Worm (Caenorhabditis elegans) whole organism, L2 larva: ENCODE data around the gene str-148.
A peak's percentile ranks its signal among the peaks of the same experiment; 100 is the strongest.
"Not testable (repeated sequence)": the region's sequence is repeated elsewhere in the genome, so short reads cannot be mapped to it uniquely, and the experiment has no call there.

Experiments used
- R02D3.7 ChIP-seq: fragments of 150-350 bp; optimal IDR thresholded peaks from 2 replicates; lab custom pipeline; 2014; ENCODE audit warnings: missing biosample characterization, missing genetic modification characterization
- Y55F3AM.14 ChIP-seq: fragments of 200-800 bp; sonication (Bioruptor generic); optimal IDR thresholded peaks from 2 replicates; lab custom pipeline; 2018; ENCODE audit warnings: mild to moderate bottlenecking, missing genetic modification characterization, missing compliant biosample characterization
- ZK546.5 ChIP-seq: sonication (generic microtip); optimal IDR thresholded peaks from 2 replicates; lab custom pipeline; 2017; ENCODE audit warnings: missing biosample characterization, missing genetic modification characterization
- alr-1 ChIP-seq: fragments of 150-350 bp; optimal IDR thresholded peaks from 2 replicates; lab custom pipeline; 2014; ENCODE audit warnings: missing biosample characterization, missing genetic modification characterization
- ama-1 ChIP-seq: fragments of 150-350 bp; optimal IDR thresholded peaks from 2 replicates; lab custom pipeline; 2018; ENCODE audit warnings: inconsistent platforms
- blmp-1 ChIP-seq: sonication (generic microtip); optimal IDR thresholded peaks from 2 replicates; lab custom pipeline; 2017; ENCODE audit warnings: missing genetic modification characterization, mild to moderate bottlenecking, missing compliant biosample characterization, antibody characterized with exemption, moderate library complexity; ENCODE audit not compliant: insufficient read depth
- ceh-16 ChIP-seq: fragments of 150-350 bp; optimal IDR thresholded peaks from 2 replicates; lab custom pipeline; 2014; ENCODE audit warnings: missing biosample characterization, missing genetic modification characterization
- ceh-82 ChIP-seq: fragments of 150-350 bp; optimal IDR thresholded peaks from 2 replicates; lab custom pipeline; 2014; ENCODE audit warnings: missing biosample characterization, missing genetic modification characterization
- dmd-4 ChIP-seq: sonication (generic microtip); optimal IDR thresholded peaks from 2 replicates; lab custom pipeline; 2017; ENCODE audit warnings: missing biosample characterization, missing genetic modification characterization
- elt-3 ChIP-seq: sonication (generic microtip); optimal IDR thresholded peaks from 2 replicates; lab custom pipeline; 2017; ENCODE audit warnings: missing biosample characterization, missing genetic modification characterization
- fos-1 ChIP-seq: fragments of 150-350 bp; optimal IDR thresholded peaks from 2 replicates; lab custom pipeline; 2014; ENCODE audit warnings: missing biosample characterization, missing genetic modification characterization
- gmeb-1 ChIP-seq: fragments of 150-350 bp; optimal IDR thresholded peaks from 2 replicates; lab custom pipeline; 2014; ENCODE audit warnings: missing biosample characterization, missing genetic modification characterization
- lin-11 ChIP-seq: fragments of 150-350 bp; sonication (generic microtip); optimal IDR thresholded peaks from 2 replicates; lab custom pipeline; 2014; ENCODE audit warnings: missing biosample characterization, missing genetic modification characterization, inconsistent platforms, mixed read lengths
- lin-13 ChIP-seq: fragments of 150-350 bp; optimal IDR thresholded peaks from 2 replicates; lab custom pipeline; 2014; ENCODE audit warnings: missing biosample characterization, missing genetic modification reagents, missing genetic modification characterization
- lsy-2 ChIP-seq, 2 experiments: fragments of 150-350 bp in 1 of 2; sonication (generic microtip) in 1 of 2; optimal IDR thresholded peaks; 2 replicates each; lab custom pipeline; 2014 to 2017; ENCODE audit warnings: missing biosample characterization in 2 of 2, missing genetic modification characterization in 2 of 2
- mab-5 ChIP-seq: fragments of 150-350 bp; optimal IDR thresholded peaks from 2 replicates; lab custom pipeline; 2014; ENCODE audit warnings: missing biosample characterization, missing genetic modification characterization
- mbf-1 ChIP-seq: sonication (generic microtip); optimal IDR thresholded peaks from 2 replicates; lab custom pipeline; 2017; ENCODE audit warnings: missing biosample characterization, missing genetic modification characterization
- nhr-11 ChIP-seq: fragments of 150-350 bp; optimal IDR thresholded peaks from 2 replicates; lab custom pipeline; 2014; ENCODE audit warnings: missing biosample characterization, missing genetic modification characterization
- nhr-12 ChIP-seq: fragments of 150-350 bp; optimal IDR thresholded peaks from 2 replicates; lab custom pipeline; 2014; ENCODE audit warnings: missing biosample characterization, missing genetic modification characterization
- nhr-129 ChIP-seq: fragments of 150-350 bp; optimal IDR thresholded peaks from 2 replicates; lab custom pipeline; 2014; ENCODE audit warnings: missing biosample characterization, missing genetic modification characterization
- nhr-21 ChIP-seq: fragments of 150-350 bp; optimal IDR thresholded peaks from 2 replicates; lab custom pipeline; 2014; ENCODE audit warnings: missing biosample characterization, missing genetic modification characterization
- nhr-237 ChIP-seq: fragments of 150-350 bp; optimal IDR thresholded peaks from 2 replicates; lab custom pipeline; 2014; ENCODE audit warnings: missing biosample characterization, missing genetic modification characterization
- peb-1 ChIP-seq: fragments of 150-350 bp; optimal IDR thresholded peaks from 2 replicates; lab custom pipeline; 2014; ENCODE audit warnings: missing biosample characterization, missing genetic modification characterization
- sem-4 ChIP-seq: fragments of 150-350 bp; optimal IDR thresholded peaks from 2 replicates; lab custom pipeline; 2014; ENCODE audit warnings: missing biosample characterization, missing genetic modification reagents, missing genetic modification characterization
- sma-3 ChIP-seq: sonication (generic microtip); optimal IDR thresholded peaks from 2 replicates; lab custom pipeline; 2016; ENCODE audit warnings: missing genetic modification reagents, missing genetic modification characterization, missing compliant biosample characterization
- sma-9 ChIP-seq, 2 experiments: fragments of 150-350 bp in 1 of 2; sonication (generic microtip) in 1 of 2; optimal IDR thresholded peaks; 2 replicates each; lab custom pipeline; 2014 to 2016; ENCODE audit warnings: missing genetic modification characterization in 2 of 2, mild to moderate bottlenecking in 1 of 2, missing biosample characterization in 1 of 2, missing compliant biosample characterization in 1 of 2, missing genetic modification reagents in 1 of 2, moderate library complexity in 1 of 2
- snpc-4 ChIP-seq: fragments of 150-350 bp; optimal IDR thresholded peaks from 2 replicates; lab custom pipeline; 2014; ENCODE audit warnings: missing biosample characterization, missing genetic modification characterization
- unc-39 ChIP-seq: fragments of 150-350 bp; optimal IDR thresholded peaks from 2 replicates; lab custom pipeline; 2014; ENCODE audit warnings: missing biosample characterization, missing genetic modification characterization
- unc-55 ChIP-seq: fragments of 150-350 bp; sonication (generic microtip); optimal IDR thresholded peaks from 3 replicates; lab custom pipeline; 2014; ENCODE audit warnings: missing biosample characterization, missing genetic modification reagents, missing genetic modification characterization
- unc-62 ChIP-seq: fragments of 150-350 bp; optimal IDR thresholded peaks from 2 replicates; lab custom pipeline; 2014; ENCODE audit warnings: missing biosample characterization, missing genetic modification reagents, missing genetic modification characterization
- zag-1 ChIP-seq: fragments of 150-350 bp; optimal IDR thresholded peaks from 2 replicates; lab custom pipeline; 2014; ENCODE audit warnings: missing biosample characterization, missing genetic modification characterization
- ztf-1 ChIP-seq: fragments of 200-800 bp; sonication (Bioruptor generic); conservative IDR thresholded peaks from 2 replicates; pipeline ENCODE4 v1.3.6; 2022; ENCODE audit warnings: missing genetic modification characterization, missing compliant biosample characterization
- ztf-4 ChIP-seq: fragments of 150-350 bp; optimal IDR thresholded peaks from 2 replicates; lab custom pipeline; 2014; ENCODE audit warnings: missing biosample characterization, missing genetic modification characterization

The str-148 gene

DNA sequence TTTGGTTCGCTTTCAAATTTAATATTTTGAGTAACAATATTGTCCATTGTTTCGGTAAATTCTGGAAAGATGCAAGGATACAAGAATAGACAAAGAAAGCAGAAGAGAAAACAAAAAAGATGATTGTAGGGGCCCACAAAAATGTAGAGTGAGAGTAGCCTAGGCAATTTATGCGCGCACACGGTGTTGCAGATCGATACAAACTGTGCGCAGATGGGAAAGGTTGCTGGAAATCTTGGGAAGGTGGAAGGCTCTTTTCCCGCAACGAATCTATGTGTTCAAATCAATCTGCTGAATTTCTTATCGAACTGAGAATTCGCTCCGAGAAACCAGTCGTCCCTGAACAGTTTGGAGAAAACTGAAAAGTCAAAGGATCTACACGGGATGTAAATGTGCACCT, 14.9 kb downstream of the str-148 start, which contains the start of gene btb-10:
TSS of gene btb-10 (minus strand) at position 101 of the 400 bp plus-strand sequence.
- TF ChIP-seq nhr-11 (tag; lab: Kevin White, UChicago); unc-39 (tag; lab: Kevin White, UChicago); ceh-16: not testable (repeated sequence)
- TF ChIP-seq, all 48 proteins: peak for 0; not testable (repeated sequence) for 48

DNA sequence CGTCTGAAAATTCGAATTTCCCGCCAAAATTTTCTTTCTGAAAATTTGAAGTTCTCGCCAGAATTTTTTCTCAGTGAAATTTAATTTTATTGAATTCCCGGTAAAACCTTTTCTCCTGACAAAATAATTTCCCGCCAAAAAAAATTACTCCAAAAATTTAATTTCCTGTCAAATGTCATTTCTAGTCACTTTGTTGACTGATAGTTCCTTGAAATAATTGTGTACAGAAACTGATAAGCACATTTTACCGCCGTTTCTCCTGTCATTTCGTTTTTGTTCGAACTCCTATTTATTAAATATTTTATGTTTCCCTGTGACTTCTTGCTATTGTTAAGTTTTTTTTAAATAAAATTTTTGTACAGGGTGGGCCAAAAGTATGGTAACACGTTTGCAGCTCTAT, 18.1 kb downstream of the str-148 start:
- peak; percentile 12 for TF ChIP-seq fos-1
- no peak for TF ChIP-seq elt-3 (tag; lab: Kevin White, UChicago)

- no peak for TF ChIP-seq lsy-2 (tag; optimal IDR thresholded peaks at IDR 0.05; lab: Kevin White, UChicago)
- no peak for TF ChIP-seq blmp-1 (tag; lab: Kevin White, UChicago)
- TF ChIP-seq R02D3.7 (tag; lab: Kevin White, UChicago), result no peak
- no peak for TF ChIP-seq snpc-4 (tag; lab: Kevin White, UChicago)
- TF ChIP-seq ZK546.5 (tag; lab: Kevin White, UChicago), result no peak
- TF ChIP-seq unc-62 (GFP tag; lab: Kevin White, UChicago), result no peak
- TF ChIP-seq, all 48 proteins: peak for 0
Observed at ce11 chrII:1066907-1067306, 21.1 kb downstream of the str-148 start, which contains the start of gene K02E7.10. TSS of gene K02E7.10 (minus strand) at chrII:1067007.

DNA sequence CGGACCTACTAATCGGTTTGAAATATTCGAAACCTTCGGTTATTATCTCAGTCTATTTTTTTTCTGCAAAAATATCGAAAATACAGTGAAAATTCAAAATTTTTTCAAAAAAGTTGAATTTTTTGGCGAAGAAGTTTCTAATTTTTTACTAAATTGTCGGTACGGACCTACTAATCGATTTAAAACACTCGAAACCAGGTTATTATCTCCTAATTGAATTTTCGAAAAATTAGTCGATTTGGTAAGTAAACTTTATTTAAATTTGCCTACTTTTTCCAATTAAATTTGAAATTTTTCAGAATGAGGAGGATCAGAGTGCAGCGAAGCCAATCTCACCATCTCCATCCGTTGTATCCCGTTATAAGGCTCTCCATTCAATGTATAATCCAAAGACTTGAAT, 25.1 kb downstream of the str-148 start, which contains the start of gene K02E7.12:
TSS of gene K02E7.12 (plus strand) at position 301 of the 400 bp plus-strand sequence.
- TF ChIP-seq unc-39 (tag; lab: Kevin White, UChicago) (no peak), zag-1 (tag; lab: Kevin White, UChicago) (no peak), ama-1 (lab: Kevin White, UChicago) (no peak), dmd-4 (tag; lab: Kevin White, UChicago) (no peak), blmp-1 (tag; lab: Kevin White, UChicago) (no peak), ZK546.5 (tag; lab: Kevin White, UChicago) (no peak), sma-9 (GFP tag; optimal IDR thresholded peaks at IDR 0.05; lab: Kevin White, UChicago) (no peak), sma-9 (tag; optimal IDR thresholded peaks at IDR 0.05; lab: Kevin White, UChicago) (no peak), snpc-4 (tag; lab: Kevin White, UChicago) (no peak), alr-1 (tag; lab: Kevin White, UChicago) (no peak)

ce11 chrII:1071432-1071831, 25.6 kb downstream of the str-148 start:
- TF ChIP-seq nhr-12 (no peak), fos-1 (no peak), unc-55 (GFP tag; lab: Kevin White, UChicago) (no peak), nhr-11 (tag; lab: Kevin White, UChicago) (no peak), ama-1 (lab: Kevin White, UChicago) (no peak), snpc-4 (tag; lab: Kevin White, UChicago) (no peak), lin-11 (tag; lab: Kevin White, UChicago) (no peak), sma-3 (GFP tag; lab: Kevin White, UChicago) (no peak), ceh-16 (no peak), mab-5 (tag; lab: Kevin White, UChicago) (no peak), lin-13 (no peak), unc-62 (GFP tag; lab: Kevin White, UChicago) (no peak), gmeb-1 (tag; lab: Kevin White, UChicago) (no peak), sem-4 (tag; lab: Kevin White, UChicago) (no peak), ceh-82 (tag; lab: Kevin White, UChicago) (no peak), ztf-1 (GFP tag; lab: Robert Waterston, UW) (no peak), mbf-1 (tag; lab: Kevin White, UChicago) (no peak), nhr-129 (tag; lab: Kevin White, UChicago) (no peak), sma-9 (GFP tag; optimal IDR thresholded peaks at IDR 0.05; lab: Kevin White, UChicago) (no peak), sma-9 (tag; optimal IDR thresholded peaks at IDR 0.05; lab: Kevin White, UChicago) (no peak)

DNA sequence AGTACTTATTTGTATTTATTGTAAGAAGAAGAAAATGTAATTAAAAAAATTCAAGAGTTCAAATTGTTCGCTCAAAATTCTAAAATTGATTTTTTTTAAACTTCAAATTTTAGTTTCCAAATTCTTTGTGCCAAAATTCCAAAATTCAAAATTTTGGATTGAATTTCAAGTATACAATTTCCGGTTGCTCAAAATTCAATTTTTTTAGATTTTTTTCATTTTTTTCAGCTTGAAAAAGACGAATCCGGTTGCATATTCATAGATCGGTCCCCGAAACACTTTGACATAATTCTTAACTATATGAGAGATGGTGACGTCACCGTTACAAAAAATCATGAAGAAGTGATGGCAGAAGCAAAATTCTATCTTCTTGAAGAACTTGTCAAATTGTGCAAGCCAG, 26.3 kb downstream of the str-148 start, which contains the start of gene K02E7.4:
TSS of gene K02E7.4 (plus strand) at position 301 of the 400 bp plus-strand sequence.
- no peak for TF ChIP-seq ama-1 (lab: Kevin White, UChicago)
- TF ChIP-seq R02D3.7 (tag; lab: Kevin White, UChicago), result no peak
- no peak for TF ChIP-seq Y55F3AM.14
- no peak for TF ChIP-seq lin-11 (tag; lab: Kevin White, UChicago)
- no peak for TF ChIP-seq peb-1
- TF ChIP-seq ztf-4, result no peak
- no peak for TF ChIP-seq nhr-237
- no peak for TF ChIP-seq ceh-82 (tag; lab: Kevin White, UChicago)
- TF ChIP-seq ZK546.5 (tag; lab: Kevin White, UChicago), result no peak
- TF ChIP-seq nhr-21 (tag; lab: Kevin White, UChicago), result no peak
